Fruit fly (Drosophila melanogaster): Measurements from ENCODE around the gene TwdlY.
A peak's percentile ranks its signal among the peaks of the same experiment; 100 is the strongest.

The TwdlY gene

dm6 chrX:16783141-16783715, 48.5 kb downstream of the TwdlY start, which contains the start of gene if (continued):
- TF ChIP-seq rib (GFP tag; IDR thresholded peaks at IDR 0.05) (peak; percentile 48; the same call in 1 of the 2 replicates), CG7963 (GFP tag; IDR thresholded peaks at IDR 0.05; ENCODE audit: partially characterized antibody) (no peak), CG10267 (tag; optimal IDR thresholded peaks at IDR 0.05) (no peak), Med (GFP tag) (peak; percentile 75), hkb (optimal IDR thresholded peaks at IDR 0.05) (no peak), hkb (GFP tag; IDR thresholded peaks at IDR 0.05) (0 out of 2 replicates have a peak, but pooled peaks have one; percentile 20), NK7.1 (GFP tag; optimal IDR thresholded peaks at IDR 0.05) (no peak), Optix (GFP tag; IDR thresholded peaks at IDR 0.05) (no peak), CG6175 (GFP tag; IDR thresholded peaks at IDR 0.05) (no peak), CG12391 (tag; optimal IDR thresholded peaks at IDR 0.05) (no peak), chm (GFP tag; IDR thresholded peaks at IDR 0.05) (peak; percentile 60), CG8290 (GFP tag; optimal IDR thresholded peaks at IDR 0.05) (no peak), CG8290 (tag; optimal IDR thresholded peaks at IDR 0.05) (peak in 1 of 2 experiments; percentile 25), Dp (GFP tag; optimal IDR thresholded peaks at IDR 0.05) (peak; percentile 81), D (optimal IDR thresholded peaks at IDR 0.05) (no peak), D (GFP tag; optimal IDR thresholded peaks at IDR 0.05) (no peak), z (GFP tag; IDR thresholded peaks at IDR 0.05) (0 out of 3 replicates have a peak, but pooled peaks have one; percentile 42), E2f2 (GFP tag; IDR thresholded peaks at IDR 0.05) (peak; percentile 87), CG3847 (GFP tag; IDR thresholded peaks at IDR 0.05) (no peak), CG6791 (GFP tag; IDR thresholded peaks at IDR 0.05; ENCODE audit: partially characterized antibody) (0 out of 3 replicates have a peak, but pooled peaks have one; percentile 7), zfh1 (GFP tag; IDR thresholded peaks at IDR 0.05) (no peak), CG2116 (GFP tag; optimal IDR thresholded peaks at IDR 0.05) (no peak)

- peak; percentile 10; the same call in 1 of the 2 replicates for TF ChIP-seq vvl (GFP tag; IDR thresholded peaks at IDR 0.05)
- TF ChIP-seq Ets97D (GFP tag; optimal IDR thresholded peaks at IDR 0.05), result peak; percentile 30
- no peak for TF ChIP-seq pum (GFP tag; optimal IDR thresholded peaks at IDR 0.05)
- no peak for TF ChIP-seq oc (tag; optimal IDR thresholded peaks at IDR 0.05)
- no peak for TF ChIP-seq Hand (GFP tag; optimal IDR thresholded peaks at IDR 0.05)
- TF ChIP-seq CG13287 (GFP tag; IDR thresholded peaks at IDR 0.05; ENCODE audit: partially characterized antibody), result 0 out of 2 replicates have a peak, but pooled peaks have one; percentile 17
- TF ChIP-seq Med (GFP tag), result peak; percentile 37
- peak; percentile 47 for TF ChIP-seq Dref (GFP tag; IDR thresholded peaks at IDR 0.05)
- TF ChIP-seq nom (GFP tag; optimal IDR thresholded peaks at IDR 0.05), result peak; percentile 8
- TF ChIP-seq pzg (GFP tag; optimal IDR thresholded peaks at IDR 0.05), result peak; percentile 66
- peak; percentile 56 for TF ChIP-seq BEAF-32 (GFP tag; optimal IDR thresholded peaks at IDR 0.05)
- TF ChIP-seq CG8478 (optimal IDR thresholded peaks at IDR 0.05), result no peak
- peak; percentile 67 for TF ChIP-seq CG9797 (GFP tag; optimal IDR thresholded peaks at IDR 0.05)
- TF ChIP-seq CG15514 (GFP tag; optimal IDR thresholded peaks at IDR 0.05), result peak; percentile 57
- peak; percentile 73 for TF ChIP-seq MBD-R2 (GFP tag; IDR thresholded peaks at IDR 0.05)
- no peak for TF ChIP-seq kay (GFP tag; optimal IDR thresholded peaks at IDR 0.05)
- no peak for TF ChIP-seq eve (GFP tag; optimal IDR thresholded peaks at IDR 0.05)
- peak; percentile 28 for TF ChIP-seq CrebB (tag; optimal IDR thresholded peaks at IDR 0.05)
- TF ChIP-seq bbx (GFP tag; IDR thresholded peaks at IDR 0.05; ENCODE audit: partially characterized antibody), result peak; percentile 36; the same call in 1 of the 2 replicates
- TF ChIP-seq Rfx (GFP tag; IDR thresholded peaks at IDR 0.05), result peak; percentile 31; the same call in 1 of the 2 replicates
- TF ChIP-seq CG2712 (tag; optimal IDR thresholded peaks at IDR 0.05), result peak; percentile 17
- peak; percentile 69 for TF ChIP-seq CG9437 (GFP tag; optimal IDR thresholded peaks at IDR 0.05)
- TF ChIP-seq CG9932 (GFP tag; IDR thresholded peaks at IDR 0.05), result 0 out of 2 replicates have a peak, but pooled peaks have one; percentile 29
- TF ChIP-seq dati (GFP tag; IDR thresholded peaks at IDR 0.05), result no peak
- TF ChIP-seq Hr3 (GFP tag; optimal IDR thresholded peaks at IDR 0.05), result no peak
- TF ChIP-seq Sin3A (optimal IDR thresholded peaks at IDR 0.05), result peak; percentile 36
- no peak for TF ChIP-seq Poxn (GFP tag; IDR thresholded peaks at IDR 0.05)
- no peak for TF ChIP-seq CG4282 (GFP tag; optimal IDR thresholded peaks at IDR 0.05)
- peak; percentile 21 for TF ChIP-seq YL-1 (GFP tag; optimal IDR thresholded peaks at IDR 0.05)
- peak; percentile 50 for TF ChIP-seq CG2116 (GFP tag; optimal IDR thresholded peaks at IDR 0.05)
- TF ChIP-seq knrl (GFP tag; IDR thresholded peaks at IDR 0.05; ENCODE audit: partially characterized antibody), result peak; percentile 19; the same call in 1 of the 3 replicates
Measured at dm6 chrX:16783743-16784142, 49.0 kb downstream of the TwdlY start, which contains the start of gene mRpL22. Gene mRpL22, plus strand, starts transcription at chrX:16783933.

All from whole organism, embryonic.